Fruit fly (Drosophila melanogaster): Measurements from ENCODE around the gene CG32631.

CG32631 gene

dm6 chrX:13556172-13556571 is at the start of gene CG32631:
Gene CG32631 (plus strand): TSS chrX:13556472.
- TF ChIP-seq bab1 (GFP tag; optimal IDR thresholded peaks at IDR 0.05) (no peak), Mnt (GFP tag; optimal IDR thresholded peaks at IDR 0.05) (no peak), cnc (optimal IDR thresholded peaks at IDR 0.05) (no peak), CG33017 (tag; optimal IDR thresholded peaks at IDR 0.05) (no peak), toe (GFP tag; optimal IDR thresholded peaks at IDR 0.05) (no peak), tj (GFP tag; optimal IDR thresholded peaks at IDR 0.05) (no peak), CG12768 (GFP tag; optimal IDR thresholded peaks at IDR 0.05) (no peak), CG7045 (GFP tag; optimal IDR thresholded peaks at IDR 0.05) (no peak), kay (GFP tag; ENCODE audit: borderline replicate concordance) (no peak), CG1620 (GFP tag; optimal IDR thresholded peaks at IDR 0.05) (no peak), pad (GFP tag; optimal IDR thresholded peaks at IDR 0.05) (no peak), Hr96 (GFP tag; optimal IDR thresholded peaks at IDR 0.05) (no peak), CG14711 (tag; optimal IDR thresholded peaks at IDR 0.05) (no peak), Clk (GFP tag; optimal IDR thresholded peaks at IDR 0.05) (no peak), CG11617 (GFP tag; optimal IDR thresholded peaks at IDR 0.05) (no peak), cic (GFP tag; optimal IDR thresholded peaks at IDR 0.05) (no peak)

dm6 chrX:13527706-13528105 is 28.6 kb upstream of the CG32631 start, which contains the start of gene CG15754:
Gene CG15754 (plus strand): TSS chrX:13528006.
- no peak for TF ChIP-seq pad (GFP tag; optimal IDR thresholded peaks at IDR 0.05)
- TF ChIP-seq bab1 (GFP tag; optimal IDR thresholded peaks at IDR 0.05) = no peak
- no peak for TF ChIP-seq cnc (optimal IDR thresholded peaks at IDR 0.05)
- no peak for TF ChIP-seq Crg-1 (GFP tag; optimal IDR thresholded peaks at IDR 0.05)
- TF ChIP-seq Hr96 (GFP tag; optimal IDR thresholded peaks at IDR 0.05) = no peak
- no peak for TF ChIP-seq CG11617 (GFP tag; optimal IDR thresholded peaks at IDR 0.05)
- TF ChIP-seq CG14711 (tag; optimal IDR thresholded peaks at IDR 0.05) = no peak
- no peak for TF ChIP-seq CG7045 (GFP tag; optimal IDR thresholded peaks at IDR 0.05)
- no peak for TF ChIP-seq toe (GFP tag; optimal IDR thresholded peaks at IDR 0.05)
- TF ChIP-seq CG33017 (tag; optimal IDR thresholded peaks at IDR 0.05) = no peak
- TF ChIP-seq ovo (GFP tag; optimal IDR thresholded peaks at IDR 0.05) = no peak

dm6 chrX:13529673-13530072 is 26.6 kb upstream of the CG32631 start:
- TF ChIP-seq Crg-1 (GFP tag; optimal IDR thresholded peaks at IDR 0.05) (no peak), CG7045 (GFP tag; optimal IDR thresholded peaks at IDR 0.05) (no peak), CG5204 (GFP tag; optimal IDR thresholded peaks at IDR 0.05) (no peak), Clk (GFP tag; optimal IDR thresholded peaks at IDR 0.05) (no peak), CG11617 (GFP tag; optimal IDR thresholded peaks at IDR 0.05) (no peak), pad (GFP tag; optimal IDR thresholded peaks at IDR 0.05) (no peak), ovo (GFP tag; optimal IDR thresholded peaks at IDR 0.05) (no peak), Mnt (GFP tag; optimal IDR thresholded peaks at IDR 0.05) (no peak), tj (GFP tag; optimal IDR thresholded peaks at IDR 0.05) (no peak), CG1620 (GFP tag; optimal IDR thresholded peaks at IDR 0.05) (no peak), CG12768 (GFP tag; optimal IDR thresholded peaks at IDR 0.05) (no peak), CG33017 (tag; optimal IDR thresholded peaks at IDR 0.05) (no peak), bab1 (GFP tag; optimal IDR thresholded peaks at IDR 0.05) (no peak), cnc (optimal IDR thresholded peaks at IDR 0.05) (no peak), CG7101 (tag; optimal IDR thresholded peaks at IDR 0.05) (no peak), CG14711 (tag; optimal IDR thresholded peaks at IDR 0.05) (no peak), cic (GFP tag; optimal IDR thresholded peaks at IDR 0.05) (no peak), toe (GFP tag; optimal IDR thresholded peaks at IDR 0.05) (no peak)

- TF ChIP-seq bab1 (GFP tag; optimal IDR thresholded peaks at IDR 0.05) (no peak), Mnt (GFP tag; optimal IDR thresholded peaks at IDR 0.05) (no peak), cnc (optimal IDR thresholded peaks at IDR 0.05) (no peak), pad (GFP tag; optimal IDR thresholded peaks at IDR 0.05) (no peak), cic (GFP tag; optimal IDR thresholded peaks at IDR 0.05) (no peak), Clk (GFP tag; optimal IDR thresholded peaks at IDR 0.05) (no peak), CG7101 (tag; optimal IDR thresholded peaks at IDR 0.05) (no peak), kay (GFP tag; ENCODE audit: borderline replicate concordance) (no peak), CG33017 (tag; optimal IDR thresholded peaks at IDR 0.05) (no peak), CG14711 (tag; optimal IDR thresholded peaks at IDR 0.05) (no peak), Hr96 (GFP tag; optimal IDR thresholded peaks at IDR 0.05) (no peak), CG11617 (GFP tag; optimal IDR thresholded peaks at IDR 0.05) (no peak), ovo (GFP tag; optimal IDR thresholded peaks at IDR 0.05) (no peak), CG5204 (GFP tag; optimal IDR thresholded peaks at IDR 0.05) (no peak), CG1620 (GFP tag; optimal IDR thresholded peaks at IDR 0.05) (no peak), toe (GFP tag; optimal IDR thresholded peaks at IDR 0.05) (no peak), Crg-1 (GFP tag; optimal IDR thresholded peaks at IDR 0.05) (no peak)
Observed at dm6 chrX:13530199-13530788, 26.0 kb upstream of the CG32631 start, which contains the start of gene CG44428. Gene CG44428 (minus strand): TSS chrX:13530249.

- TF ChIP-seq toe (GFP tag; optimal IDR thresholded peaks at IDR 0.05) (no peak), CG12768 (GFP tag; optimal IDR thresholded peaks at IDR 0.05) (no peak), CG7045 (GFP tag; optimal IDR thresholded peaks at IDR 0.05) (no peak), bab1 (GFP tag; optimal IDR thresholded peaks at IDR 0.05) (no peak), Hr96 (GFP tag; optimal IDR thresholded peaks at IDR 0.05) (no peak), cnc (optimal IDR thresholded peaks at IDR 0.05) (no peak), ovo (GFP tag; optimal IDR thresholded peaks at IDR 0.05) (no peak), CG5204 (GFP tag; optimal IDR thresholded peaks at IDR 0.05) (no peak), Clk (GFP tag; optimal IDR thresholded peaks at IDR 0.05) (no peak), CG1620 (GFP tag; optimal IDR thresholded peaks at IDR 0.05) (no peak), CG14711 (tag; optimal IDR thresholded peaks at IDR 0.05) (no peak), Mnt (GFP tag; optimal IDR thresholded peaks at IDR 0.05) (no peak), CG11617 (GFP tag; optimal IDR thresholded peaks at IDR 0.05) (no peak), cic (GFP tag; optimal IDR thresholded peaks at IDR 0.05) (no peak), CG33017 (tag; optimal IDR thresholded peaks at IDR 0.05) (no peak), kay (GFP tag; ENCODE audit: borderline replicate concordance) (no peak), CG7101 (tag; optimal IDR thresholded peaks at IDR 0.05) (no peak), Crg-1 (GFP tag; optimal IDR thresholded peaks at IDR 0.05) (no peak), tj (GFP tag; optimal IDR thresholded peaks at IDR 0.05) (no peak)
Observed at dm6 chrX:13534100-13534499, 22.2 kb upstream of the CG32631 start, which contains the start of gene CG15756. Gene CG15756 (plus strand): TSS chrX:13534400.

Measured in whole organism, adult.